Worm (Caenorhabditis elegans): Measurements from ENCODE around the gene ZK682.7.

DNA sequence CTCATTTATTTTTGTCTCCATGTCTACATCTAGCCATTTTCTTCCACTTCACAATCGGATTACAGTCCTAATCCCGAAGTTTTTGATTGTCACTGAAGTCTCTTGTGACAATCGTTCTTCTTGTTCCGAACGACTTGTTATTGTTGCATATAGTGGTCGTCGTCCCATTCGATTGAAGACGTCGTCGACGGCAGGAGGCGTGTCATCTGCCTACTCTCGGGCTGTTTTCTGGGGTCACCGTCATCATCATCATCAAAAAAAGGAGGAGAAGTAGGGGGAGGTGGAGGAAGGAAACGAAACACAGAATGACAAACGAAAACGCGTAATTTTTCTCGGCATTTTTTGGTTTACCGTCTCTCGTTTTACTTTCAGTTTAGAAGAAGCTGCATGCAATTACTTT, 13.2 kb upstream of the ZK682.7 start, which contains the start of gene F44A2.3:
- TF ChIP-seq him-1 (tag; optimal IDR thresholded peaks at IDR 0.05) = no peak
- no peak for TF ChIP-seq W03F9.2 (tag; optimal IDR thresholded peaks at IDR 0.05)
